Fruit fly (Drosophila melanogaster) whole organism, wandering third instar larva: ENCODE data around the gene CG8032.

Source experiments
- Hnf4 ChIP-seq: fragments of 200-800 bp; sonication (Bioruptor generic); optimal IDR thresholded peaks from 2 replicates; lab custom pipeline; 2016; ENCODE audit warnings: missing biosample characterization, mild to moderate bottlenecking, missing genetic modification characterization
- Hr83 ChIP-seq: fragments of 200-300 bp; sonication (Bioruptor generic); optimal IDR thresholded peaks from 2 replicates; lab custom pipeline; 2016; ENCODE audit warnings: missing biosample characterization, mild to moderate bottlenecking, missing genetic modification characterization, moderate library complexity; ENCODE audit not compliant: poor library complexity, severe bottlenecking
- OdsH ChIP-seq: fragments of 200-800 bp; sonication (Bioruptor generic); optimal IDR thresholded peaks from 2 replicates; lab custom pipeline; 2016; ENCODE audit warnings: missing biosample characterization, mild to moderate bottlenecking, missing genetic modification characterization
- Vsx2 ChIP-seq: fragments of 200-300, 225-300 bp; sonication (Bioruptor generic); optimal IDR thresholded peaks from 2 replicates; lab custom pipeline; 2018; ENCODE audit warnings: missing biosample characterization, missing genetic modification characterization; ENCODE audit not compliant: partially characterized antibody
- ey ChIP-seq: fragments of 200-800 bp; sonication (Bioruptor generic); optimal IDR thresholded peaks from 2 replicates; lab custom pipeline; 2016; ENCODE audit warnings: missing biosample characterization, missing genetic modification characterization
- jim ChIP-seq: fragments of 175-275, 200-325 bp; sonication (Bioruptor generic); optimal IDR thresholded peaks from 2 replicates; lab custom pipeline; 2016; ENCODE audit warnings: missing biosample characterization, mild to moderate bottlenecking, missing genetic modification characterization
- lola ChIP-seq: fragments of >200 bp; optimal IDR thresholded peaks from 2 replicates; lab custom pipeline; 2017; ENCODE audit warnings: missing biosample characterization, missing genetic modification characterization
- pan ChIP-seq: fragments of >200 bp; optimal IDR thresholded peaks from 2 replicates; lab custom pipeline; 2017
- psq ChIP-seq: fragments of 200-800 bp; sonication (Bioruptor generic); optimal IDR thresholded peaks from 3 replicates; lab custom pipeline; 2017; ENCODE audit warnings: missing biosample characterization, mild to moderate bottlenecking, missing genetic modification characterization, moderate library complexity
- sv ChIP-seq: fragments of 200-800 bp; sonication (Bioruptor generic); optimal IDR thresholded peaks from 3 replicates; lab custom pipeline; 2016; ENCODE audit warnings: missing biosample characterization, missing genetic modification characterization

- TF ChIP-seq jim (GFP tag; lab: Kevin White, UChicago) (no peak), pan (lab: Kevin White, UChicago) (no peak), lola (GFP tag; lab: Kevin White, UChicago) (no peak), psq (GFP tag; lab: Kevin White, UChicago) (no peak), ey (GFP tag; lab: Kevin White, UChicago) (no peak), Hnf4 (GFP tag; lab: Kevin White, UChicago) (no peak), Hr83 (GFP tag; lab: Kevin White, UChicago) (no peak), Vsx2 (no peak), sv (no peak), OdsH (GFP tag; lab: Kevin White, UChicago) (no peak)
These were observed 28.1 kb upstream of the CG8032 start, which contains the start of gene Or85e for dm6 chr3R:8635778-8636177.
